Fruit fly (Drosophila melanogaster) whole organism, embryonic: Measurements from ENCODE around the gene LIMK1.

Experiments used
- CG10543 ChIP-seq: fragments of 200-800 bp; sonication (Bioruptor generic); optimal IDR thresholded peaks from 3 replicates; lab custom pipeline; 2017; ENCODE audit warnings: missing biosample characterization, mild to moderate bottlenecking, missing genetic modification characterization, moderate library complexity
- CG11560 ChIP-seq: fragments of 200-800 bp; sonication (Bioruptor generic); IDR thresholded peaks from 3 replicates; pipeline ENCODE4 v1.3.6; 2022; ENCODE audit warnings: missing biosample characterization, missing genetic modification characterization
- CG12744 ChIP-seq: fragments of 200-800 bp; sonication (Bioruptor generic); optimal IDR thresholded peaks from 2 replicates; lab custom pipeline; 2016; ENCODE audit warnings: missing biosample characterization, missing genetic modification characterization
- CG14441 ChIP-seq: fragments of 200-800 bp; sonication (Bioruptor generic); IDR thresholded peaks from 2 replicates; pipeline ENCODE4 v1.3.6; 2022; ENCODE audit warnings: missing biosample characterization, missing genetic modification characterization
- CG15073 ChIP-seq: fragments of 200-800 bp; sonication (Bioruptor generic); optimal IDR thresholded peaks from 2 replicates; lab custom pipeline; 2016; ENCODE audit warnings: missing biosample characterization, missing genetic modification characterization
- CG15269 ChIP-seq: fragments of 200-800 bp; sonication (Bioruptor generic); optimal IDR thresholded peaks from 2 replicates; lab custom pipeline; 2018; ENCODE audit warnings: missing biosample characterization, mild to moderate bottlenecking, missing genetic modification characterization, moderate library complexity
- CG16813 ChIP-seq: fragments of 200-800 bp; sonication (Bioruptor generic); IDR thresholded peaks from 3 replicates; pipeline ENCODE4 v1.3.6; 2022; ENCODE audit warnings: missing biosample characterization, missing genetic modification characterization; ENCODE audit not compliant: partially characterized antibody
- CG18262 ChIP-seq: fragments of 200-800 bp; optimal IDR thresholded peaks from 3 replicates; lab custom pipeline; 2019; ENCODE audit warnings: missing biosample characterization, mild to moderate bottlenecking, missing genetic modification characterization, moderate library complexity
- CG3281 ChIP-seq: fragments of 200-800 bp; sonication (Bioruptor generic); optimal IDR thresholded peaks from 3 replicates; lab custom pipeline; 2017; ENCODE audit warnings: missing biosample characterization, mild to moderate bottlenecking, missing genetic modification characterization
- CG33213 ChIP-seq: fragments of 200-800 bp; sonication (Bioruptor generic); optimal IDR thresholded peaks from 3 replicates; lab custom pipeline; 2016; ENCODE audit warnings: missing biosample characterization, missing genetic modification characterization
- CG3407 ChIP-seq: fragments of 200-800 bp; sonication (Bioruptor generic); optimal IDR thresholded peaks from 2 replicates; lab custom pipeline; 2018; ENCODE audit warnings: missing biosample characterization, mild to moderate bottlenecking, missing genetic modification characterization
- CG3838 ChIP-seq: fragments of 200-800 bp; sonication (Bioruptor generic); optimal IDR thresholded peaks from 3 replicates; lab custom pipeline; 2016; ENCODE audit warnings: missing biosample characterization, missing genetic modification characterization
- CG43689 ChIP-seq: fragments of 200-800 bp; sonication (Bioruptor generic); IDR thresholded peaks from 2 replicates; pipeline ENCODE4 v1.3.6; 2022; ENCODE audit warnings: missing biosample characterization, missing genetic modification characterization
- CG6854 ChIP-seq: fragments of 200-800 bp; sonication (Bioruptor generic); optimal IDR thresholded peaks from 3 replicates; lab custom pipeline; 2017; ENCODE audit warnings: missing biosample characterization, mild to moderate bottlenecking, missing genetic modification characterization
- CG7271 ChIP-seq: fragments of 200-800 bp; sonication (Bioruptor generic); optimal IDR thresholded peaks from 2 replicates; lab custom pipeline; 2018; ENCODE audit warnings: missing biosample characterization, mild to moderate bottlenecking, missing genetic modification characterization, moderate library complexity
- CG7786 ChIP-seq: fragments of 200-800 bp; sonication (Bioruptor generic); optimal IDR thresholded peaks from 2 replicates; lab custom pipeline; 2016; ENCODE audit warnings: missing biosample characterization, missing genetic modification characterization
- CG7987 ChIP-seq: fragments of 200-800 bp; sonication (Bioruptor generic); optimal IDR thresholded peaks from 2 replicates; lab custom pipeline; 2018; ENCODE audit warnings: missing biosample characterization, mild to moderate bottlenecking, missing genetic modification characterization, moderate library complexity
- CG8089 ChIP-seq: fragments of 200-800 bp; sonication (Bioruptor generic); optimal IDR thresholded peaks from 3 replicates; lab custom pipeline; 2016; ENCODE audit warnings: missing biosample characterization, missing genetic modification characterization
- Chrac-16 ChIP-seq: fragments of 200-800 bp; sonication (Bioruptor generic); optimal IDR thresholded peaks from 3 replicates; lab custom pipeline; 2016; ENCODE audit warnings: missing biosample characterization, missing genetic modification characterization
- Dad ChIP-seq: fragments of 200-800 bp; sonication (Bioruptor generic); optimal IDR thresholded peaks from 3 replicates; lab custom pipeline; 2016; ENCODE audit warnings: missing biosample characterization, missing genetic modification characterization
- Deaf1 ChIP-seq: fragments of 200-800 bp; optimal IDR thresholded peaks from 3 replicates; lab custom pipeline; 2019; ENCODE audit warnings: missing biosample characterization, mild to moderate bottlenecking, missing genetic modification characterization, moderate library complexity
- E2f1 ChIP-seq: fragments of 200-800 bp; sonication (Bioruptor generic); IDR thresholded peaks from 2 replicates; pipeline ENCODE4 v1.3.6; 2022; ENCODE audit warnings: missing biosample characterization, missing genetic modification characterization
- Gug ChIP-seq: fragments of 200-800 bp; sonication (Bioruptor generic); IDR thresholded peaks from 4 replicates; pipeline ENCODE4 v1.3.6; 2022; ENCODE audit warnings: missing biosample characterization, missing genetic modification characterization
- Hand ChIP-seq: fragments of 200-800 bp; sonication (Bioruptor generic); optimal IDR thresholded peaks from 2 replicates; lab custom pipeline; 2017; ENCODE audit warnings: mild to moderate bottlenecking, missing biosample characterization, missing genetic modification reagents, missing genetic modification characterization
- Jarid2 ChIP-seq: fragments of 200-800 bp; sonication (Bioruptor generic); optimal IDR thresholded peaks from 3 replicates; lab custom pipeline; 2017; ENCODE audit warnings: mild to moderate bottlenecking, missing biosample characterization, missing genetic modification reagents, missing genetic modification characterization
- MTF-1 ChIP-seq: fragments of 200-800 bp; sonication (Bioruptor generic); optimal IDR thresholded peaks from 2 replicates; lab custom pipeline; 2018; ENCODE audit warnings: missing biosample characterization, mild to moderate bottlenecking, missing genetic modification characterization, borderline replicate concordance
- Ptx1 ChIP-seq: fragments of 200-800 bp; sonication (Bioruptor generic); IDR thresholded peaks from 2 replicates; pipeline ENCODE4 v1.3.6; 2022; ENCODE audit warnings: missing biosample characterization, missing genetic modification characterization
- Ravus ChIP-seq: fragments of 200-800 bp; sonication (Bioruptor generic); IDR thresholded peaks from 2 replicates; pipeline ENCODE4 v1.3.6; 2022; ENCODE audit warnings: missing biosample characterization, missing genetic modification characterization
- Spps ChIP-seq: fragments of 200-800 bp; sonication (Bioruptor generic); optimal IDR thresholded peaks from 2 replicates; lab custom pipeline; 2018; ENCODE audit warnings: missing biosample characterization, mild to moderate bottlenecking, missing genetic modification characterization
- amos ChIP-seq: fragments of 200-800 bp; sonication (Bioruptor generic); IDR thresholded peaks from 2 replicates; pipeline ENCODE4 v1.3.6; 2022; ENCODE audit warnings: missing biosample characterization, missing genetic modification characterization; ENCODE audit not compliant: partially characterized antibody
- da ChIP-seq: fragments of 200-800 bp; sonication (Bioruptor generic); optimal IDR thresholded peaks from 2 replicates; lab custom pipeline; 2016; ENCODE audit warnings: missing biosample characterization, missing genetic modification characterization
- danr ChIP-seq: fragments of 200-800 bp; sonication (Bioruptor generic); IDR thresholded peaks from 2 replicates; pipeline ENCODE4 v1.3.6; 2022; ENCODE audit warnings: missing biosample characterization, missing genetic modification characterization
- dmrt99B ChIP-seq: fragments of 200-800 bp; sonication (Bioruptor generic); optimal IDR thresholded peaks from 2 replicates; lab custom pipeline; 2018; ENCODE audit warnings: missing biosample characterization, mild to moderate bottlenecking, missing genetic modification characterization, moderate library complexity
- esg ChIP-seq: fragments of 200-800 bp; sonication (Bioruptor generic); conservative IDR thresholded peaks from 2 replicates; pipeline ENCODE4 v1.3.6; 2022; ENCODE audit warnings: missing biosample characterization, missing genetic modification characterization
- fd102C ChIP-seq: fragments of 200-800 bp; sonication (Bioruptor generic); optimal IDR thresholded peaks from 2 replicates; lab custom pipeline; 2018; ENCODE audit warnings: missing biosample characterization, mild to moderate bottlenecking, missing genetic modification characterization, moderate library complexity
- hb ChIP-seq: fragments of 200-800 bp; sonication (Bioruptor generic); IDR thresholded peaks from 3 replicates; pipeline ENCODE4 v1.3.6; 2022; ENCODE audit warnings: missing biosample characterization, missing genetic modification characterization; ENCODE audit not compliant: partially characterized antibody
- hbn ChIP-seq: fragments of 200-800 bp; sonication (Bioruptor generic); IDR thresholded peaks from 2 replicates; pipeline ENCODE4 v1.3.6; 2022; ENCODE audit warnings: missing biosample characterization, missing genetic modification characterization; ENCODE audit not compliant: partially characterized antibody
- her ChIP-seq: fragments of 200-800 bp; sonication (Bioruptor generic); optimal IDR thresholded peaks from 2 replicates; lab custom pipeline; 2016; ENCODE audit warnings: missing biosample characterization, missing genetic modification characterization
- kni ChIP-seq: fragments of 200-800 bp; sonication (Bioruptor generic); optimal IDR thresholded peaks from 3 replicates; lab custom pipeline; 2017; ENCODE audit warnings: mild to moderate bottlenecking, missing biosample characterization, missing genetic modification reagents, missing genetic modification characterization
- nom ChIP-seq: fragments of 200-800 bp; sonication (Bioruptor generic); optimal IDR thresholded peaks from 2 replicates; lab custom pipeline; 2017; ENCODE audit warnings: missing biosample characterization, missing genetic modification characterization, mild to moderate bottlenecking, moderate library complexity, missing genetic modification reagents
- onecut ChIP-seq: fragments of 200-800 bp; sonication (Bioruptor generic); IDR thresholded peaks from 2 replicates; pipeline ENCODE4 v1.3.6; 2022; ENCODE audit warnings: missing biosample characterization, missing genetic modification characterization
- org-1 ChIP-seq: fragments of 200-800 bp; sonication (Bioruptor generic); optimal IDR thresholded peaks from 2 replicates; lab custom pipeline; 2017; ENCODE audit warnings: missing biosample characterization, missing genetic modification characterization
- prd ChIP-seq, 3 experiments: fragments of >200 bp in 2 of 3; fragments of 200-800 bp in 1 of 3; sonication (Bioruptor generic) in 1 of 3; optimal IDR thresholded peaks in 2 of 3; IDR thresholded peaks in 1 of 3; 2 replicates in 2 of 3; 3 replicates in 1 of 3; pipeline versions ENCODE4 v1.3.6 to Lab custom; 2017 to 2022; ENCODE audit warnings: missing biosample characterization in 1 of 3, missing genetic modification characterization in 1 of 3
- sc ChIP-seq, 3 experiments: fragments of >200 bp in 2 of 3; fragments of 200-800 bp in 1 of 3; sonication (Bioruptor generic) in 1 of 3; optimal IDR thresholded peaks; 2 replicates in 2 of 3; 3 replicates in 1 of 3; lab custom pipeline; 2017; ENCODE audit warnings: mild to moderate bottlenecking in 1 of 3, missing biosample characterization in 1 of 3, missing genetic modification characterization in 1 of 3, missing genetic modification reagents in 1 of 3
- schlank ChIP-seq: fragments of 200-800 bp; sonication (Bioruptor generic); optimal IDR thresholded peaks from 2 replicates; lab custom pipeline; 2018; ENCODE audit warnings: missing biosample characterization, mild to moderate bottlenecking, missing genetic modification characterization
- scrt ChIP-seq: fragments of 200-800 bp; sonication (Bioruptor generic); optimal IDR thresholded peaks from 2 replicates; lab custom pipeline; 2018; ENCODE audit warnings: missing biosample characterization, mild to moderate bottlenecking, missing genetic modification characterization, moderate library complexity
- sima ChIP-seq: fragments of 200-800 bp; sonication (Bioruptor generic); optimal IDR thresholded peaks from 2 replicates; lab custom pipeline; 2016; ENCODE audit warnings: missing biosample characterization, missing genetic modification characterization
- tna ChIP-seq: fragments of 200-800 bp; sonication (Bioruptor generic); IDR thresholded peaks from 2 replicates; pipeline ENCODE4 v1.3.6; 2022; ENCODE audit warnings: missing biosample characterization, missing genetic modification characterization; ENCODE audit not compliant: partially characterized antibody

The LIMK1 gene

dm6 chrX:12578701-12579372, 13.2 kb downstream of the LIMK1 start (continued):
- TF ChIP-seq scrt (peak; percentile 29), Jarid2 (peak; percentile 48), esg (GFP tag; lab: Robert Waterston, UW) (peak; percentile 33; the same call in 1 of the 2 replicates), Gug (GFP tag; lab: Robert Waterston, UW) (0 out of 4 replicates have a peak, but pooled peaks have one; percentile 32), kni (GFP tag; lab: Kevin White, UChicago) (peak; percentile 79), sc (optimal IDR thresholded peaks at IDR 0.05; lab: Kevin White, UChicago) (no peak), sc (GFP tag; optimal IDR thresholded peaks at IDR 0.05; lab: Kevin White, UChicago) (peak; percentile 64), her (GFP tag; lab: Kevin White, UChicago) (no peak), CG16813 (GFP tag; lab: Robert Waterston, UW) (no peak), CG6854 (GFP tag; lab: Kevin White, UChicago) (no peak), hbn (no peak), CG14441 (GFP tag; lab: Robert Waterston, UW) (no peak; the same call in 1 of the 2 replicates), Ravus (GFP tag; lab: Robert Waterston, UW) (no peak), CG3838 (GFP tag; lab: Kevin White, UChicago) (no peak), danr (GFP tag; lab: Robert Waterston, UW) (no peak), CG3281 (GFP tag; lab: Kevin White, UChicago) (peak; percentile 67), MTF-1 (GFP tag; lab: Kevin White, UChicago) (no peak), CG8089 (no peak), Chrac-16 (peak; percentile 1), CG12744 (GFP tag; lab: Kevin White, UChicago) (peak; percentile 19), CG33213 (GFP tag; lab: Kevin White, UChicago) (no peak), fd102C (no peak), Hand (GFP tag; lab: Kevin White, UChicago) (peak; percentile 6), schlank (tag; lab: Kevin White, UChicago) (no peak), CG7786 (GFP tag; lab: Kevin White, UChicago) (peak; percentile 6), Spps (no peak), sima (GFP tag; lab: Kevin White, UChicago) (no peak), da (GFP tag; lab: Kevin White, UChicago) (no peak), hb (GFP tag; lab: Robert Waterston, UW) (no peak), org-1 (GFP tag; lab: Kevin White, UChicago) (peak; percentile 28), tna (GFP tag; lab: Robert Waterston, UW) (no peak), CG10543 (no peak), CG15269 (tag; lab: Kevin White, UChicago) (peak; percentile 77), CG7271 (tag; lab: Kevin White, UChicago) (no peak), CG11560 (tag; lab: Robert Waterston, UW) (0 out of 3 replicates have a peak, but pooled peaks have one; percentile 18), Deaf1 (peak; percentile 72), CG7987 (GFP tag; lab: Kevin White, UChicago) (no peak), CG15073 (GFP tag; lab: Kevin White, UChicago) (no peak), Ptx1 (GFP tag; lab: Robert Waterston, UW) (peak; percentile 51), nom (GFP tag; lab: Kevin White, UChicago) (no peak), CG43689 (GFP tag; lab: Robert Waterston, UW) (peak; percentile 27; the same call in 1 of the 2 replicates), amos (GFP tag; lab: Robert Waterston, UW) (no peak), Dad (no peak), CG18262 (peak; percentile 74), onecut (GFP tag; lab: Robert Waterston, UW) (no peak), E2f1 (GFP tag; lab: Robert Waterston, UW) (no peak), prd (optimal IDR thresholded peaks at IDR 0.05; lab: Kevin White, UChicago) (no peak), prd (GFP tag; IDR thresholded peaks at IDR 0.05; lab: Robert Waterston, UW) (peak; percentile 51; the same call in 2 of the 3 replicates), CG3407 (peak; percentile 12), dmrt99B (peak; percentile 78)
